Fruit fly (Drosophila melanogaster) whole organism, embryonic: Measurements from ENCODE around the gene CG5087.

ENCODE experiments used
- CG10147 ChIP-seq: fragments of 200-800 bp; sonication (Bioruptor generic); optimal IDR thresholded peaks from 2 replicates; lab custom pipeline; 2019; ENCODE audit warnings: missing biosample characterization, mild to moderate bottlenecking, missing genetic modification characterization, moderate library complexity
- CG12071 ChIP-seq: fragments of 200-800 bp; sonication (Bioruptor generic); optimal IDR thresholded peaks from 3 replicates; lab custom pipeline; 2018; ENCODE audit warnings: missing biosample characterization, mild to moderate bottlenecking, missing genetic modification characterization
- CG14014 ChIP-seq: fragments of 200-800 bp; sonication (Bioruptor generic); IDR thresholded peaks from 2 replicates; pipeline ENCODE4 v1.3.6; 2022; ENCODE audit warnings: missing biosample characterization, missing genetic modification characterization
- CG15011 ChIP-seq: fragments of 200-800 bp; sonication (Bioruptor generic); optimal IDR thresholded peaks from 3 replicates; lab custom pipeline; 2018; ENCODE audit warnings: missing biosample characterization, mild to moderate bottlenecking, missing genetic modification characterization
- CG1602 ChIP-seq: fragments of 200-800 bp; sonication (Bioruptor generic); optimal IDR thresholded peaks from 3 replicates; lab custom pipeline; 2016; ENCODE audit warnings: missing biosample characterization, missing genetic modification characterization
- CG2120 ChIP-seq: fragments of 200-800 bp; sonication (Bioruptor generic); optimal IDR thresholded peaks from 3 replicates; lab custom pipeline; 2016; ENCODE audit warnings: missing biosample characterization, missing genetic modification characterization
- CG32772 ChIP-seq: fragments of 200-800 bp; sonication (Bioruptor generic); IDR thresholded peaks from 2 replicates; pipeline ENCODE4 v1.3.6; 2022; ENCODE audit warnings: missing biosample characterization, missing genetic modification characterization
- CG3407 ChIP-seq: fragments of 200-800 bp; sonication (Bioruptor generic); optimal IDR thresholded peaks from 2 replicates; lab custom pipeline; 2018; ENCODE audit warnings: missing biosample characterization, mild to moderate bottlenecking, missing genetic modification characterization
- CG3847 ChIP-seq: fragments of 200-800 bp; sonication (Bioruptor generic); IDR thresholded peaks from 2 replicates; pipeline ENCODE4 v1.3.6; 2022; ENCODE audit warnings: missing biosample characterization, missing genetic modification characterization
- CG4282 ChIP-seq: fragments of 200-800 bp; sonication (Bioruptor generic); optimal IDR thresholded peaks from 2 replicates; lab custom pipeline; 2016; ENCODE audit warnings: missing biosample characterization, missing genetic modification characterization
- CG43689 ChIP-seq: fragments of 200-800 bp; sonication (Bioruptor generic); IDR thresholded peaks from 2 replicates; pipeline ENCODE4 v1.3.6; 2022; ENCODE audit warnings: missing biosample characterization, missing genetic modification characterization
- CG4820 ChIP-seq: fragments of 200-800 bp; sonication (Bioruptor generic); optimal IDR thresholded peaks from 3 replicates; lab custom pipeline; 2016; ENCODE audit warnings: missing biosample characterization, missing genetic modification characterization
- CG6854 ChIP-seq: fragments of 200-800 bp; sonication (Bioruptor generic); optimal IDR thresholded peaks from 3 replicates; lab custom pipeline; 2017; ENCODE audit warnings: missing biosample characterization, mild to moderate bottlenecking, missing genetic modification characterization
- CG7357 ChIP-seq: fragments of 200-800 bp; sonication (Bioruptor generic); IDR thresholded peaks from 3 replicates; pipeline ENCODE4 v1.3.6; 2022; ENCODE audit warnings: missing biosample characterization, missing genetic modification characterization
- CG7372 ChIP-seq: fragments of 200-800 bp; sonication (Bioruptor generic); IDR thresholded peaks from 2 replicates; pipeline ENCODE4 v1.3.6; 2022; ENCODE audit warnings: missing biosample characterization, missing genetic modification characterization
- CTCF ChIP-seq: fragments of 200-800 bp; sonication (Bioruptor generic); optimal IDR thresholded peaks from 2 replicates; lab custom pipeline; 2017; ENCODE audit warnings: missing biosample characterization, mild to moderate bottlenecking, missing genetic modification characterization, moderate library complexity
- CrebB ChIP-seq: fragments of 200-800 bp; sonication (Bioruptor generic); optimal IDR thresholded peaks from 3 replicates; lab custom pipeline; 2018; ENCODE audit warnings: missing biosample characterization, mild to moderate bottlenecking, missing genetic modification characterization
- Dad ChIP-seq: fragments of 200-800 bp; sonication (Bioruptor generic); optimal IDR thresholded peaks from 3 replicates; lab custom pipeline; 2016; ENCODE audit warnings: missing biosample characterization, missing genetic modification characterization
- Ets65A ChIP-seq: fragments of 200-800 bp; sonication (Bioruptor generic); peaks from one replicate; lab custom pipeline; 2016; ENCODE audit warnings: missing biosample characterization, missing genetic modification characterization
- HHEX ChIP-seq: fragments of 200-800 bp; sonication (Bioruptor generic); optimal IDR thresholded peaks from 3 replicates; lab custom pipeline; 2017; ENCODE audit warnings: missing biosample characterization, mild to moderate bottlenecking, missing genetic modification characterization, missing genetic modification reagents
- HmgZ ChIP-seq: fragments of 200-800 bp; sonication (Bioruptor generic); optimal IDR thresholded peaks from 2 replicates; lab custom pipeline; 2018; ENCODE audit warnings: missing biosample characterization, mild to moderate bottlenecking, missing genetic modification characterization
- Max ChIP-seq: fragments of 200-800 bp; sonication (Bioruptor generic); optimal IDR thresholded peaks from 2 replicates; lab custom pipeline; 2016; ENCODE audit warnings: missing biosample characterization, mild to moderate bottlenecking, missing genetic modification characterization
- Nf-YB ChIP-seq: fragments of 200-800 bp; sonication (Bioruptor generic); optimal IDR thresholded peaks from 3 replicates; lab custom pipeline; 2019; ENCODE audit warnings: missing biosample characterization, mild to moderate bottlenecking, missing genetic modification characterization, moderate library complexity
- NfI ChIP-seq: fragments of 200-800 bp; sonication (Bioruptor generic); optimal IDR thresholded peaks from 3 replicates; lab custom pipeline; 2018; ENCODE audit warnings: missing biosample characterization, mild to moderate bottlenecking, missing genetic modification characterization, moderate library complexity
- Pdp1 ChIP-seq, 2 experiments: fragments of 200-800 bp; sonication (Bioruptor generic); optimal IDR thresholded peaks; 3 replicates each; lab custom pipeline; 2016; ENCODE audit warnings: missing biosample characterization in 2 of 2, missing genetic modification characterization in 2 of 2, mild to moderate bottlenecking in 1 of 2, moderate library complexity in 1 of 2
- Rx ChIP-seq: fragments of 200-800 bp; sonication (Bioruptor generic); IDR thresholded peaks from 2 replicates; pipeline ENCODE4 v1.3.6; 2022; ENCODE audit warnings: missing biosample characterization, missing genetic modification characterization
- Sin3A ChIP-seq: fragments of >200 bp; optimal IDR thresholded peaks from 2 replicates; lab custom pipeline; 2018
- Ssrp ChIP-seq: fragments of 200-800 bp; sonication (Bioruptor generic); optimal IDR thresholded peaks from 2 replicates; lab custom pipeline; 2018; ENCODE audit warnings: missing biosample characterization, mild to moderate bottlenecking, missing genetic modification characterization, moderate library complexity
- Stat92E ChIP-seq, 3 experiments: fragments of >200 bp in 2 of 3; fragments of 200-800 bp in 1 of 3; sonication (Bioruptor generic) in 1 of 3; optimal IDR thresholded peaks; 2 replicates each; lab custom pipeline; 2017 to 2019; ENCODE audit warnings: missing biosample characterization in 3 of 3, missing genetic modification characterization in 3 of 3, mild to moderate bottlenecking in 1 of 3, moderate library complexity in 1 of 3
- Usf ChIP-seq: fragments of 200-800 bp; sonication (Bioruptor generic); optimal IDR thresholded peaks from 2 replicates; lab custom pipeline; 2017; ENCODE audit warnings: missing genotype, missing biosample characterization, missing genetic modification characterization
- ac ChIP-seq: fragments of 200-800 bp; sonication (Bioruptor generic); optimal IDR thresholded peaks from 3 replicates; lab custom pipeline; 2017; ENCODE audit warnings: missing biosample characterization, mild to moderate bottlenecking, missing genetic modification characterization
- az2 ChIP-seq: fragments of 200-800 bp; sonication (Bioruptor generic); optimal IDR thresholded peaks from 3 replicates; lab custom pipeline; 2016; ENCODE audit warnings: missing biosample characterization, missing genetic modification characterization
- bab2 ChIP-seq: fragments of 200-800 bp; sonication (Bioruptor generic); optimal IDR thresholded peaks from 2 replicates; lab custom pipeline; 2016; ENCODE audit warnings: missing biosample characterization, missing genetic modification characterization
- bigmax ChIP-seq: fragments of 200-800 bp; sonication (Bioruptor generic); optimal IDR thresholded peaks from 2 replicates; lab custom pipeline; 2018; ENCODE audit warnings: missing biosample characterization, mild to moderate bottlenecking, missing genetic modification characterization
- corto ChIP-seq: fragments of 200-800 bp; sonication (Bioruptor generic); optimal IDR thresholded peaks from 2 replicates; lab custom pipeline; 2016; ENCODE audit warnings: missing biosample characterization, mild to moderate bottlenecking, missing genetic modification characterization, moderate library complexity
- ems ChIP-seq: fragments of 200-800 bp; sonication (Bioruptor generic); optimal IDR thresholded peaks from 3 replicates; lab custom pipeline; 2016; ENCODE audit warnings: missing biosample characterization, missing genetic modification characterization
- esg ChIP-seq: fragments of 200-800 bp; sonication (Bioruptor generic); conservative IDR thresholded peaks from 2 replicates; pipeline ENCODE4 v1.3.6; 2022; ENCODE audit warnings: missing biosample characterization, missing genetic modification characterization
- gcm ChIP-seq: fragments of 200-800 bp; sonication (Bioruptor generic); optimal IDR thresholded peaks from 2 replicates; lab custom pipeline; 2019; ENCODE audit warnings: missing biosample characterization, mild to moderate bottlenecking, missing genetic modification characterization, moderate library complexity
- ham ChIP-seq: fragments of 200-800 bp; sonication (Bioruptor generic); IDR thresholded peaks from 2 replicates; pipeline ENCODE4 v1.3.6; 2022; ENCODE audit warnings: missing biosample characterization, missing genetic modification characterization
- kay ChIP-seq: fragments of 200-800 bp; sonication (Bioruptor generic); optimal IDR thresholded peaks from 2 replicates; lab custom pipeline; 2016; ENCODE audit warnings: missing biosample characterization, missing genetic modification characterization
- klu ChIP-seq: fragments of 200-800 bp; sonication (Bioruptor generic); IDR thresholded peaks from 2 replicates; pipeline ENCODE4 v1.3.6; 2022; ENCODE audit warnings: missing biosample characterization, missing genetic modification characterization
- lilli ChIP-seq: fragments of 200-800 bp; sonication (Bioruptor generic); optimal IDR thresholded peaks from 3 replicates; lab custom pipeline; 2016; ENCODE audit warnings: missing biosample characterization, missing genetic modification characterization
- pan ChIP-seq, 4 experiments: fragments of >200 bp in 3 of 4; fragments of 200-800 bp in 1 of 4; sonication (Bioruptor generic) in 1 of 4; optimal IDR thresholded peaks in 3 of 4; IDR thresholded peaks in 1 of 4; 2 replicates each; pipeline versions ENCODE4 v1.3.6 to Lab custom; 2017 to 2022; ENCODE audit warnings: missing biosample characterization in 2 of 4, missing genetic modification characterization in 2 of 4, mixed read lengths in 1 of 4
- pho ChIP-seq: fragments of 200-800 bp; sonication (Bioruptor generic); optimal IDR thresholded peaks from 2 replicates; lab custom pipeline; 2016; ENCODE audit warnings: missing biosample characterization, missing genetic modification characterization
- prd ChIP-seq, 3 experiments: fragments of >200 bp in 2 of 3; fragments of 200-800 bp in 1 of 3; sonication (Bioruptor generic) in 1 of 3; optimal IDR thresholded peaks in 2 of 3; IDR thresholded peaks in 1 of 3; 2 replicates in 2 of 3; 3 replicates in 1 of 3; pipeline versions ENCODE4 v1.3.6 to Lab custom; 2017 to 2022; ENCODE audit warnings: missing biosample characterization in 1 of 3, missing genetic modification characterization in 1 of 3
- rib ChIP-seq: fragments of 200-800 bp; sonication (Bioruptor generic); IDR thresholded peaks from 2 replicates; pipeline ENCODE4 v1.3.6; 2022; ENCODE audit warnings: missing biosample characterization, missing genetic modification characterization
- slou ChIP-seq: fragments of 200-800 bp; sonication (Bioruptor generic); optimal IDR thresholded peaks from 3 replicates; lab custom pipeline; 2016; ENCODE audit warnings: missing biosample characterization, missing genetic modification characterization
- ssp ChIP-seq: fragments of 200-800 bp; sonication (Bioruptor generic); IDR thresholded peaks from 2 replicates; pipeline ENCODE4 v1.3.6; 2022; ENCODE audit warnings: missing biosample characterization, missing genetic modification characterization
- tio ChIP-seq: fragments of 200-800 bp; sonication (Bioruptor generic); optimal IDR thresholded peaks from 2 replicates; lab custom pipeline; 2017; ENCODE audit warnings: missing biosample characterization, missing genetic modification characterization, inconsistent platforms
- ttk ChIP-seq: fragments of 200-800 bp; sonication (Bioruptor generic); IDR thresholded peaks from 2 replicates; pipeline ENCODE4 v2.1.2; 2022; ENCODE audit warnings: missing biosample characterization, missing genetic modification characterization
- wdn ChIP-seq: fragments of 200-800 bp; sonication (Bioruptor generic); IDR thresholded peaks from 2 replicates; pipeline ENCODE4 v1.3.6; 2022; ENCODE audit warnings: missing biosample characterization, missing genetic modification characterization

The CG5087 gene

DNA sequence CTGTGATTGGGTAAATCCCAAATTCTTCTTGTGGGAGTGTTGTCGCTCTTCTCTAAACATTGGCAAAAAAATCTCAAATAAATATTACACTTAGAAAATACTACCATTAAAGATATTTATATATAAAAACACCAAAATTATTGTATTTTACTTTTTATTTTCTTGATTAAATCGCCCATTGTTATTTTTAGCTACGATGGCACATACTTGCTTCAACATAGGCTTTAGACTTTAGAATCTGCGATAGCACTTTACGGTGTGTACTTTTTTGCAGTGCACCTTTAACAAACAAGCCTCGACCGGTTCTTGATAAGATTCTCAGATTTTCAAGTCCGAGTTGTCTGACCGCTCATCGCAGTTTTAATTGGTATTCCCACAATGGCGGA, 43.3 kb upstream of the CG5087 start, which contains the start of gene GNBP3 (continued):
- TF ChIP-seq CG6854 (GFP tag; lab: Kevin White, UChicago) (peak; percentile 41), prd (optimal IDR thresholded peaks at IDR 0.05; lab: Kevin White, UChicago) (no peak), prd (GFP tag; IDR thresholded peaks at IDR 0.05; lab: Robert Waterston, UW) (peak; percentile 77), Usf (GFP tag; lab: Kevin White, UChicago) (peak; percentile 17), CG1602 (GFP tag; lab: Kevin White, UChicago) (peak; percentile 23), Dad (GFP tag; lab: Kevin White, UChicago) (peak; percentile 33), CG7372 (0 out of 2 replicates have a peak, but pooled peaks have one; percentile 37), Pdp1 (GFP tag; optimal IDR thresholded peaks at IDR 0.05; lab: Kevin White, UChicago) (peak in 1 of 2 experiments; percentile 48), tio (GFP tag; lab: Kevin White, UChicago) (peak; percentile 38), Ssrp (tag; lab: Kevin White, UChicago) (peak; percentile 28), pho (GFP tag; lab: Kevin White, UChicago) (no peak), CG4820 (GFP tag; lab: Kevin White, UChicago) (peak; percentile 76), rib (no peak), HmgZ (tag; lab: Kevin White, UChicago) (peak; percentile 25), lilli (peak; percentile 64), az2 (GFP tag; lab: Kevin White, UChicago) (peak; percentile 2), CrebB (tag; lab: Kevin White, UChicago) (peak; percentile 30), ac (GFP tag; lab: Kevin White, UChicago) (peak; percentile 31), CG32772 (GFP tag; lab: Robert Waterston, UW) (0 out of 2 replicates have a peak, but pooled peaks have one; percentile 27), ssp (GFP tag; lab: Robert Waterston, UW) (no peak), Nf-YB (GFP tag; lab: Kevin White, UChicago) (peak; percentile 51), bigmax (peak; percentile 48), NfI (GFP tag; lab: Kevin White, UChicago) (peak; percentile 16), wdn (GFP tag; lab: Robert Waterston, UW) (0 out of 2 replicates have a peak, but pooled peaks have one; percentile 17), Rx (peak; percentile 42; the same call in 1 of the 2 replicates), CG3407 (GFP tag; lab: Kevin White, UChicago) (peak; percentile 37), CG4282 (GFP tag; lab: Kevin White, UChicago) (no peak), esg (GFP tag; lab: Robert Waterston, UW) (0 out of 2 replicates have a peak, but pooled peaks have one; percentile 17), CG12071 (GFP tag; lab: Kevin White, UChicago) (peak; percentile 63), CG3847 (0 out of 2 replicates have a peak, but pooled peaks have one; percentile 7), Sin3A (lab: Kevin White, UChicago) (no peak), Max (GFP tag; lab: Kevin White, UChicago) (peak; percentile 85), kay (GFP tag; lab: Kevin White, UChicago) (peak; percentile 26), Stat92E (GFP tag; optimal IDR thresholded peaks at IDR 0.05; lab: Kevin White, UChicago) (no peak), CTCF (GFP tag; lab: Kevin White, UChicago) (peak; percentile 6), HHEX (peak; percentile 77), Ets65A (GFP tag; lab: Kevin White, UChicago) (peak; percentile 38), ttk (no peak), corto (GFP tag; lab: Kevin White, UChicago) (peak; percentile 92), CG7357 (GFP tag; lab: Robert Waterston, UW) (0 out of 3 replicates have a peak, but pooled peaks have one; percentile 31), ems (GFP tag; lab: Kevin White, UChicago) (no peak), bab2 (GFP tag; lab: Kevin White, UChicago) (peak; percentile 59), slou (GFP tag; lab: Kevin White, UChicago) (no peak), CG2120 (peak; percentile 69), CG15011 (no peak), pan (optimal IDR thresholded peaks at IDR 0.05; lab: Kevin White, UChicago) (no peak), pan (GFP tag; optimal IDR thresholded peaks at IDR 0.05 in 1 of 2, IDR thresholded peaks at IDR 0.05 in 1 of 2) (peak in 1 of 2 experiments; percentile 60), gcm (GFP tag; lab: Kevin White, UChicago) (peak; percentile 9), klu (peak; percentile 36; the same call in 1 of the 2 replicates), CG14014 (GFP tag; lab: Robert Waterston, UW) (peak; percentile 57; the same call in 1 of the 2 replicates), CG10147 (GFP tag; lab: Kevin White, UChicago) (peak; percentile 87), ham (GFP tag; lab: Robert Waterston, UW) (no peak), CG43689 (no peak)
